Worm (Caenorhabditis elegans) whole organism, young adult: ENCODE data around the gene lin-40.

ENCODE experiments used
- B0035.1 ChIP-seq: sonication (generic microtip); optimal IDR thresholded peaks from 2 replicates; lab custom pipeline; 2016; ENCODE audit warnings: missing genetic modification characterization, mild to moderate bottlenecking, missing compliant biosample characterization, missing genotype, missing genetic modification reagents
- B0336.3 ChIP-seq: fragments of 200-800 bp; sonication (Bioruptor generic); IDR thresholded peaks from 2 replicates; pipeline ENCODE4 v1.3.6; 2022; ENCODE audit warnings: missing genetic modification characterization, missing compliant biosample characterization
- Y53F4B.3 ChIP-seq: fragments of 200-800 bp; sonication (Bioruptor generic); IDR thresholded peaks from 2 replicates; pipeline ENCODE4 v1.3.6; 2022; ENCODE audit warnings: missing genetic modification reagents, missing genetic modification characterization, missing compliant biosample characterization
- Y56A3A.18 ChIP-seq: fragments of 200-800 bp; sonication (Bioruptor generic); IDR thresholded peaks from 2 replicates; pipeline ENCODE4 v1.3.6; 2022; ENCODE audit warnings: missing genetic modification reagents, missing genetic modification characterization, missing compliant biosample characterization
- cebp-2 ChIP-seq: fragments of 200-800 bp; sonication (Bioruptor generic); IDR thresholded peaks from 2 replicates; pipeline ENCODE4 v1.3.6; 2022; ENCODE audit warnings: missing genetic modification characterization, missing compliant biosample characterization
- efl-1 ChIP-seq: fragments of 150-350 bp; optimal IDR thresholded peaks from 2 replicates; lab custom pipeline; 2014; ENCODE audit warnings: missing biosample characterization, missing genetic modification reagents, missing genetic modification characterization
- madf-6 ChIP-seq: fragments of 200-800 bp; sonication (Bioruptor generic); IDR thresholded peaks from 2 replicates; pipeline ENCODE4 v1.3.6; 2022; ENCODE audit warnings: missing genetic modification reagents, missing genetic modification characterization, missing compliant biosample characterization
- nhr-80 ChIP-seq: sonication (generic microtip); optimal IDR thresholded peaks from 2 replicates; lab custom pipeline; 2016; ENCODE audit warnings: missing genetic modification characterization, missing compliant biosample characterization
- snpc-4 ChIP-seq, 5 experiments: fragments of 150-350 bp in 1 of 5; sonication (generic microtip) in 4 of 5; optimal IDR thresholded peaks; 2 replicates each; lab custom pipeline; 2014 to 2018; ENCODE audit warnings: missing genetic modification characterization in 5 of 5, missing biosample characterization in 3 of 5, antibody characterized with exemption in 2 of 5, mild to moderate bottlenecking in 2 of 5, missing compliant biosample characterization in 2 of 5, missing genotype in 2 of 5, moderate library complexity in 2 of 5, missing genetic modification reagents in 1 of 5
- unc-130 ChIP-seq: sonication (generic microtip); optimal IDR thresholded peaks from 2 replicates; lab custom pipeline; 2016; ENCODE audit warnings: missing genetic modification reagents, missing genetic modification characterization, missing compliant biosample characterization
- ztf-26 ChIP-seq: sonication (generic microtip); optimal IDR thresholded peaks from 2 replicates; lab custom pipeline; 2017; ENCODE audit warnings: missing genetic modification characterization, missing compliant biosample characterization

- TF ChIP-seq ztf-26 (no peak), cebp-2 (GFP tag; lab: Robert Waterston, UW) (peak; percentile 90), B0035.1 (tag; lab: Kevin White, UChicago) (no peak), Y53F4B.3 (GFP tag; lab: Robert Waterston, UW) (no peak), snpc-4 (GFP tag; optimal IDR thresholded peaks at IDR 0.05; lab: Kevin White, UChicago) (peak; percentile 46), snpc-4 (tag; optimal IDR thresholded peaks at IDR 0.05; lab: Kevin White, UChicago) (peak in 1 of 4 experiments; percentile 39), unc-130 (GFP tag; lab: Kevin White, UChicago) (no peak), madf-6 (GFP tag; lab: Robert Waterston, UW) (peak; percentile 20; the same call in 1 of the 2 replicates), efl-1 (GFP tag; lab: Kevin White, UChicago) (no peak), B0336.3 (GFP tag; lab: Robert Waterston, UW) (no peak), Y56A3A.18 (GFP tag; lab: Robert Waterston, UW) (no peak), nhr-80 (tag; lab: Kevin White, UChicago) (no peak)
Measured at ce11 chrV:3685790-3686208, 19.0 kb upstream of the lin-40 start, which contains the start of gene W08A12.2.
